Worm (Caenorhabditis elegans) whole organism, L4 larva: Measurements from ENCODE around the gene str-113.
A peak's percentile ranks its signal among the peaks of the same experiment; 100 is the strongest.

Experiments
- F49E8.2 ChIP-seq: sonication (generic microtip); optimal IDR thresholded peaks from 2 replicates; lab custom pipeline; 2016; ENCODE audit warnings: missing compliant biosample characterization, mild to moderate bottlenecking, missing genetic modification characterization, borderline replicate concordance
- aly-2 ChIP-seq: sonication (generic microtip); optimal IDR thresholded peaks from 2 replicates; lab custom pipeline; 2018; ENCODE audit warnings: missing biosample characterization, missing genetic modification characterization
- ama-1 ChIP-seq: fragments of 150-350 bp; optimal IDR thresholded peaks from 2 replicates; lab custom pipeline; 2014; ENCODE audit warnings: inconsistent platforms, mixed read lengths
- jun-1 ChIP-seq: fragments of 150-350 bp; optimal IDR thresholded peaks from 2 replicates; lab custom pipeline; 2014; ENCODE audit warnings: missing biosample characterization, missing genetic modification reagents, missing genetic modification characterization
- mdl-1 ChIP-seq, 2 experiments: fragments of 150-350 bp in 1 of 2; sonication (generic microtip) in 1 of 2; optimal IDR thresholded peaks; 2 replicates each; lab custom pipeline; 2014 to 2017; ENCODE audit warnings: missing biosample characterization in 2 of 2, missing genetic modification characterization in 2 of 2
- nhr-237 ChIP-seq: sonication (generic microtip); optimal IDR thresholded peaks from 2 replicates; lab custom pipeline; 2017; ENCODE audit warnings: missing biosample characterization, missing genetic modification characterization
- nhr-28 ChIP-seq: fragments of 150-350 bp; optimal IDR thresholded peaks from 2 replicates; lab custom pipeline; 2014; ENCODE audit warnings: missing biosample characterization, missing genetic modification characterization
- pha-4 ChIP-seq, 2 experiments: fragments of 150-350 bp in 1 of 2; fragments of 200-800 bp in 1 of 2; sonication (Bioruptor generic) in 1 of 2; IDR thresholded peaks in 1 of 2; optimal IDR thresholded peaks in 1 of 2; 2 replicates each; pipeline versions ENCODE4 v1.3.6 to Lab custom; 2014 to 2022; ENCODE audit warnings: missing genetic modification characterization in 2 of 2, missing genetic modification reagents in 2 of 2, missing biosample characterization in 1 of 2, missing compliant biosample characterization in 1 of 2
- unc-62 ChIP-seq, 3 experiments: fragments of 150-350 bp in 1 of 3; sonication (generic microtip); optimal IDR thresholded peaks in 2 of 3; peaks in 1 of 3; 1 replicate in 1 of 3; 2 replicates in 2 of 3; lab custom pipeline; 2014 to 2017; ENCODE audit warnings: missing biosample characterization in 3 of 3, missing genetic modification characterization in 3 of 3, missing genetic modification reagents in 3 of 3, missing genotype in 1 of 3
- ztf-11 ChIP-seq: fragments of 150-350 bp; optimal IDR thresholded peaks from 2 replicates; lab custom pipeline; 2014; ENCODE audit warnings: missing biosample characterization, missing genetic modification characterization

- no peak for TF ChIP-seq jun-1 (tag; lab: Kevin White, UChicago)
- no peak for TF ChIP-seq F49E8.2 (tag; lab: Kevin White, UChicago)
- TF ChIP-seq aly-2 (tag; lab: Kevin White, UChicago), result no peak
- no peak for TF ChIP-seq ama-1
- no peak for TF ChIP-seq mdl-1 (tag; optimal IDR thresholded peaks at IDR 0.05; lab: Kevin White, UChicago)
- TF ChIP-seq pha-4 (GFP tag; IDR thresholded peaks at IDR 0.05; lab: Robert Waterston, UW), result peak; percentile 83; the same call in 1 of the 2 replicates
- no peak for TF ChIP-seq pha-4 (tag; optimal IDR thresholded peaks at IDR 0.05; lab: Kevin White, UChicago)
- no peak for TF ChIP-seq nhr-237
- no peak for TF ChIP-seq nhr-28 (tag; lab: Kevin White, UChicago)
- peak in 1 of 2 experiments; percentile 34 for TF ChIP-seq unc-62 (GFP tag; optimal IDR thresholded peaks at IDR 0.05 in 1 of 2; lab: Kevin White, UChicago)
- TF ChIP-seq unc-62 (tag; optimal IDR thresholded peaks at IDR 0.05; lab: Kevin White, UChicago), result no peak
- TF ChIP-seq ztf-11 (tag; lab: Kevin White, UChicago), result no peak
These were observed 19.0 kb upstream of the str-113 start, which contains the start of gene W08A12.2 for ce11 chrV:3685790-3686208.
